Fruit fly (Drosophila melanogaster): ENCODE data around the gene fau.
A peak's percentile ranks its signal among the peaks of the same experiment; 100 is the strongest.

fau gene

dm6 chr3R:10777274-10777673, at the start of gene fau, which contains the start of the genes CG45076 and CG45078:
Gene fau, minus strand, starts transcription at chr3R:10777374.
Gene CG45076, minus strand, starts transcription at chr3R:10777374.
Gene CG45078, minus strand, starts transcription at chr3R:10777374.
- TF ChIP-seq CG6792 (GFP tag; optimal IDR thresholded peaks at IDR 0.05) (no peak), Eip78C (GFP tag) (peak; percentile 49), Lpt (GFP tag; optimal IDR thresholded peaks at IDR 0.05) (no peak), eg (GFP tag; IDR thresholded peaks at IDR 0.05) (no peak)

- no peak for TF ChIP-seq CG11294 (GFP tag; IDR thresholded peaks at IDR 0.05)
- TF ChIP-seq spab (GFP tag; optimal IDR thresholded peaks at IDR 0.05), result no peak
- TF ChIP-seq dac (GFP tag; optimal IDR thresholded peaks at IDR 0.05), result no peak
- no peak for TF ChIP-seq CG6276 (GFP tag; optimal IDR thresholded peaks at IDR 0.05)
- no peak for TF ChIP-seq esn (GFP tag; optimal IDR thresholded peaks at IDR 0.05)
- no peak for TF ChIP-seq CG3919 (GFP tag; optimal IDR thresholded peaks at IDR 0.05)
- no peak for TF ChIP-seq fkh (GFP tag; optimal IDR thresholded peaks at IDR 0.05)
- TF ChIP-seq CG11902 (GFP tag; optimal IDR thresholded peaks at IDR 0.05), result no peak
- TF ChIP-seq CG6854 (GFP tag; optimal IDR thresholded peaks at IDR 0.05), result no peak
- TF ChIP-seq Gug (GFP tag; IDR thresholded peaks at IDR 0.05), result no peak
- no peak for TF ChIP-seq Eip75B (GFP tag; optimal IDR thresholded peaks at IDR 0.05)
- TF ChIP-seq fd59A (GFP tag; optimal IDR thresholded peaks at IDR 0.05), result no peak
- no peak for TF ChIP-seq fd85E (GFP tag; optimal IDR thresholded peaks at IDR 0.05)
- TF ChIP-seq Hr4 (GFP tag; optimal IDR thresholded peaks at IDR 0.05), result no peak
- TF ChIP-seq Lpt (GFP tag; optimal IDR thresholded peaks at IDR 0.05), result no peak
- no peak for TF ChIP-seq Smox (GFP tag; optimal IDR thresholded peaks at IDR 0.05)
- TF ChIP-seq Ets21C (GFP tag; optimal IDR thresholded peaks at IDR 0.05), result no peak
- no peak for TF ChIP-seq lz (GFP tag; optimal IDR thresholded peaks at IDR 0.05)
Measured at dm6 chr3R:10815032-10815431, 37.9 kb upstream of the fau start, which contains the start of the genes CG14693 and TTLL15. Gene CG14693, minus strand, starts transcription at chr3R:10815047. Gene TTLL15, plus strand, starts transcription at chr3R:10815288.

dm6 chr3R:10803855-10804254, 26.7 kb upstream of the fau start, which contains the start of gene CG14692:
Gene CG14692, minus strand, starts transcription at chr3R:10803955.
- TF ChIP-seq salr (GFP tag; optimal IDR thresholded peaks at IDR 0.05) (no peak), Met (GFP tag; optimal IDR thresholded peaks at IDR 0.05) (no peak), Smox (GFP tag; optimal IDR thresholded peaks at IDR 0.05) (no peak), acj6 (GFP tag; optimal IDR thresholded peaks at IDR 0.05) (no peak), Hr39 (GFP tag; optimal IDR thresholded peaks at IDR 0.05) (no peak), fd85E (GFP tag; optimal IDR thresholded peaks at IDR 0.05) (no peak), fd59A (GFP tag; optimal IDR thresholded peaks at IDR 0.05) (no peak), CG11294 (GFP tag; IDR thresholded peaks at IDR 0.05) (no peak), vri (GFP tag; optimal IDR thresholded peaks at IDR 0.05) (no peak), topi (GFP tag; optimal IDR thresholded peaks at IDR 0.05) (no peak), svp (GFP tag) (no peak), CG6854 (GFP tag; optimal IDR thresholded peaks at IDR 0.05) (no peak), CG10631 (GFP tag; optimal IDR thresholded peaks at IDR 0.05) (no peak), CG6792 (GFP tag; optimal IDR thresholded peaks at IDR 0.05) (no peak), Lpt (GFP tag; optimal IDR thresholded peaks at IDR 0.05) (no peak), CG8119 (GFP tag; IDR thresholded peaks at IDR 0.05) (no peak), Blimp-1 (GFP tag; optimal IDR thresholded peaks at IDR 0.05) (no peak), CG10669 (GFP tag; optimal IDR thresholded peaks at IDR 0.05) (no peak), dsx (GFP tag; optimal IDR thresholded peaks at IDR 0.05; ENCODE audit: poor library complexity, severe bottlenecking) (no peak), CG11902 (GFP tag; optimal IDR thresholded peaks at IDR 0.05) (no peak)

dm6 chr3R:10792604-10793003, 15.4 kb upstream of the fau start, which contains the start of gene CG14687:
Gene CG14687, plus strand, starts transcription at chr3R:10792904.
- TF ChIP-seq eg (GFP tag; IDR thresholded peaks at IDR 0.05), result no peak
- no peak for TF ChIP-seq fkh (GFP tag; optimal IDR thresholded peaks at IDR 0.05)
- TF ChIP-seq Smox (GFP tag; optimal IDR thresholded peaks at IDR 0.05), result no peak
- no peak for TF ChIP-seq CG10631 (GFP tag; optimal IDR thresholded peaks at IDR 0.05)
- TF ChIP-seq salr (GFP tag; optimal IDR thresholded peaks at IDR 0.05), result no peak
- no peak for TF ChIP-seq Hr38 (GFP tag; optimal IDR thresholded peaks at IDR 0.05)
- no peak for TF ChIP-seq topi (GFP tag; optimal IDR thresholded peaks at IDR 0.05)
- no peak for TF ChIP-seq Eip75B (GFP tag; optimal IDR thresholded peaks at IDR 0.05)
